Fruit fly (Drosophila melanogaster) whole organism, embryonic: ENCODE results near the gene CG32087.

Experiments
- Aef1 ChIP-seq: fragments of 200-800 bp; sonication (Bioruptor generic); IDR thresholded peaks from 3 replicates; pipeline ENCODE4 v1.3.6; 2022; ENCODE audit warnings: missing biosample characterization, missing genetic modification characterization
- B-H1 ChIP-seq: fragments of 200-800 bp; sonication (Bioruptor generic); IDR thresholded peaks from 3 replicates; pipeline ENCODE4 v1.3.6; 2022; ENCODE audit warnings: missing biosample characterization, missing genetic modification characterization
- Blimp-1 ChIP-seq: fragments of 200-800 bp; sonication (Bioruptor generic); optimal IDR thresholded peaks from 3 replicates; lab custom pipeline; 2018; ENCODE audit warnings: missing biosample characterization, missing genetic modification characterization, mild to moderate bottlenecking, moderate library complexity, missing genetic modification reagents
- CG11093 ChIP-seq: fragments of 200-800 bp; sonication (Bioruptor generic); IDR thresholded peaks from 3 replicates; pipeline ENCODE4 v1.3.6; 2022; ENCODE audit warnings: missing biosample characterization, missing genetic modification characterization
- CG11456 ChIP-seq: fragments of 200-800 bp; sonication (Bioruptor generic); IDR thresholded peaks from 3 replicates; pipeline ENCODE4 v1.3.6; 2022; ENCODE audit warnings: missing biosample characterization, missing genetic modification characterization
- CG12236 ChIP-seq: fragments of 200-800 bp; sonication (Bioruptor generic); optimal IDR thresholded peaks from 2 replicates; lab custom pipeline; 2016; ENCODE audit warnings: missing biosample characterization, missing genetic modification characterization
- CG13424 ChIP-seq: fragments of 200-800 bp; sonication (Bioruptor generic); optimal IDR thresholded peaks from 2 replicates; lab custom pipeline; 2019; ENCODE audit warnings: missing biosample characterization, mild to moderate bottlenecking, missing genetic modification characterization, moderate library complexity
- CG13624 ChIP-seq: fragments of 200-800 bp; sonication (Bioruptor generic); optimal IDR thresholded peaks from 2 replicates; lab custom pipeline; 2016; ENCODE audit warnings: missing biosample characterization, missing genetic modification characterization
- CG15601 ChIP-seq: fragments of 200-800 bp; sonication (Bioruptor generic); optimal IDR thresholded peaks from 3 replicates; lab custom pipeline; 2019; ENCODE audit warnings: missing biosample characterization, mild to moderate bottlenecking, missing genetic modification characterization, moderate library complexity
- CG1602 ChIP-seq: fragments of 200-800 bp; sonication (Bioruptor generic); optimal IDR thresholded peaks from 3 replicates; lab custom pipeline; 2016; ENCODE audit warnings: missing biosample characterization, missing genetic modification characterization
- CG17802 ChIP-seq: fragments of 200-800 bp; sonication (Bioruptor generic); optimal IDR thresholded peaks from 2 replicates; lab custom pipeline; 2018; ENCODE audit warnings: missing biosample characterization, mild to moderate bottlenecking, missing genetic modification characterization, moderate library complexity
- CG34376 ChIP-seq: fragments of 200-800 bp; sonication (Bioruptor generic); optimal IDR thresholded peaks from 2 replicates; lab custom pipeline; 2018; ENCODE audit warnings: missing biosample characterization, mild to moderate bottlenecking, missing genetic modification characterization
- CG4282 ChIP-seq: fragments of 200-800 bp; sonication (Bioruptor generic); optimal IDR thresholded peaks from 2 replicates; lab custom pipeline; 2016; ENCODE audit warnings: missing biosample characterization, missing genetic modification characterization
- CG4404 ChIP-seq: fragments of 200-800 bp; sonication (Bioruptor generic); IDR thresholded peaks from 2 replicates; pipeline ENCODE4 v1.3.6; 2022; ENCODE audit warnings: missing biosample characterization, missing genetic modification characterization
- CG4707 ChIP-seq: fragments of 200-800 bp; sonication (Bioruptor generic); optimal IDR thresholded peaks from 2 replicates; lab custom pipeline; 2018; ENCODE audit warnings: missing biosample characterization, mild to moderate bottlenecking, missing genetic modification characterization, moderate library complexity
- CG6689 ChIP-seq: fragments of 200-800 bp; sonication (Bioruptor generic); IDR thresholded peaks from 2 replicates; pipeline ENCODE4 v1.3.6; 2022; ENCODE audit warnings: missing biosample characterization, missing genetic modification characterization
- CG6791 ChIP-seq: fragments of 200-800 bp; sonication (Bioruptor generic); IDR thresholded peaks from 3 replicates; pipeline ENCODE4 v1.3.6; 2022; ENCODE audit warnings: missing biosample characterization, missing genetic modification characterization; ENCODE audit not compliant: partially characterized antibody
- CG8359 ChIP-seq: fragments of 200-800 bp; sonication (Bioruptor generic); optimal IDR thresholded peaks from 2 replicates; lab custom pipeline; 2017; ENCODE audit warnings: missing biosample characterization, mild to moderate bottlenecking, missing genetic modification characterization, borderline replicate concordance
- CG8478 ChIP-seq: fragments of >200 bp; optimal IDR thresholded peaks from 2 replicates; lab custom pipeline; 2018
- CG9437 ChIP-seq: fragments of 200-800 bp; sonication (Bioruptor generic); optimal IDR thresholded peaks from 2 replicates; lab custom pipeline; 2018; ENCODE audit warnings: missing biosample characterization, mild to moderate bottlenecking, missing genetic modification characterization
- CrebB ChIP-seq: fragments of 200-800 bp; sonication (Bioruptor generic); optimal IDR thresholded peaks from 3 replicates; lab custom pipeline; 2018; ENCODE audit warnings: missing biosample characterization, mild to moderate bottlenecking, missing genetic modification characterization
- D19A ChIP-seq: fragments of 200-800 bp; optimal IDR thresholded peaks from 3 replicates; lab custom pipeline; 2019; ENCODE audit warnings: missing biosample characterization, mild to moderate bottlenecking, missing genetic modification characterization, moderate library complexity
- Ets65A ChIP-seq: fragments of 200-800 bp; sonication (Bioruptor generic); peaks from one replicate; lab custom pipeline; 2016; ENCODE audit warnings: missing biosample characterization, missing genetic modification characterization
- HLH4C ChIP-seq: fragments of 200-800 bp; sonication (Bioruptor generic); IDR thresholded peaks from 3 replicates; pipeline ENCODE4 v1.3.6; 2022; ENCODE audit warnings: missing biosample characterization, missing genetic modification characterization; ENCODE audit not compliant: partially characterized antibody
- Hsf ChIP-seq: fragments of 200-800 bp; sonication (Bioruptor generic); optimal IDR thresholded peaks from 3 replicates; lab custom pipeline; 2016; ENCODE audit warnings: missing biosample characterization, missing genetic modification characterization
- MBD-R2 ChIP-seq: fragments of 200-800 bp; sonication (Bioruptor generic); IDR thresholded peaks from 2 replicates; pipeline ENCODE4 v1.3.6; 2022; ENCODE audit warnings: missing biosample characterization, missing genetic modification characterization
- Max ChIP-seq: fragments of 200-800 bp; sonication (Bioruptor generic); optimal IDR thresholded peaks from 2 replicates; lab custom pipeline; 2016; ENCODE audit warnings: missing biosample characterization, mild to moderate bottlenecking, missing genetic modification characterization
- Med ChIP-seq: fragments of 200-800 bp; sonication (Bioruptor generic); peaks from one replicate; lab custom pipeline; 2016; ENCODE audit warnings: missing biosample characterization, missing genetic modification characterization, mild to moderate bottlenecking, inconsistent platforms, moderate library complexity
- Myb ChIP-seq: fragments of 200-800 bp; sonication (Bioruptor generic); optimal IDR thresholded peaks from 2 replicates; lab custom pipeline; 2016; ENCODE audit warnings: missing biosample characterization, missing genetic modification characterization
- Nf-YB ChIP-seq: fragments of 200-800 bp; sonication (Bioruptor generic); optimal IDR thresholded peaks from 3 replicates; lab custom pipeline; 2019; ENCODE audit warnings: missing biosample characterization, mild to moderate bottlenecking, missing genetic modification characterization, moderate library complexity
- Sry-δ ChIP-seq: fragments of 200-800 bp; sonication (Bioruptor generic); optimal IDR thresholded peaks from 2 replicates; lab custom pipeline; 2016; ENCODE audit warnings: missing biosample characterization, missing genetic modification characterization
- Vsx1 ChIP-seq: fragments of 200-800 bp; sonication (Bioruptor generic); optimal IDR thresholded peaks from 2 replicates; lab custom pipeline; 2017; ENCODE audit warnings: missing biosample characterization, mild to moderate bottlenecking, missing genetic modification characterization, missing genetic modification reagents
- Xrp1 ChIP-seq: fragments of 200-800 bp; sonication (Bioruptor generic); IDR thresholded peaks from 2 replicates; pipeline ENCODE4 v1.3.6; 2022; ENCODE audit warnings: missing biosample characterization, missing genetic modification characterization
- abd-A ChIP-seq: fragments of 200-800 bp; sonication (Bioruptor generic); optimal IDR thresholded peaks from 3 replicates; lab custom pipeline; 2019; ENCODE audit warnings: missing biosample characterization, mild to moderate bottlenecking, missing genetic modification characterization, moderate library complexity
- ac ChIP-seq: fragments of 200-800 bp; sonication (Bioruptor generic); optimal IDR thresholded peaks from 3 replicates; lab custom pipeline; 2017; ENCODE audit warnings: missing biosample characterization, mild to moderate bottlenecking, missing genetic modification characterization
- ap ChIP-seq: fragments of 200-800 bp; sonication (Bioruptor generic); IDR thresholded peaks from 2 replicates; pipeline ENCODE4 v1.3.6; 2022; ENCODE audit warnings: missing biosample characterization, missing genetic modification characterization
- ara ChIP-seq: fragments of 200-800 bp; sonication (Bioruptor generic); IDR thresholded peaks from 2 replicates; pipeline ENCODE4 v1.3.6; 2022; ENCODE audit warnings: missing biosample characterization, missing genetic modification characterization
- corto ChIP-seq: fragments of 200-800 bp; sonication (Bioruptor generic); optimal IDR thresholded peaks from 2 replicates; lab custom pipeline; 2016; ENCODE audit warnings: missing biosample characterization, mild to moderate bottlenecking, missing genetic modification characterization, moderate library complexity
- fd96Cb ChIP-seq: fragments of 200-800 bp; sonication (Bioruptor generic); optimal IDR thresholded peaks from 2 replicates; lab custom pipeline; 2018; ENCODE audit warnings: missing biosample characterization, mild to moderate bottlenecking, missing genetic modification characterization, moderate library complexity
- gcm ChIP-seq: fragments of 200-800 bp; sonication (Bioruptor generic); optimal IDR thresholded peaks from 2 replicates; lab custom pipeline; 2019; ENCODE audit warnings: missing biosample characterization, mild to moderate bottlenecking, missing genetic modification characterization, moderate library complexity
- gsb ChIP-seq: fragments of 200-800 bp; sonication (Bioruptor generic); IDR thresholded peaks from 2 replicates; pipeline ENCODE4 v1.3.6; 2022; ENCODE audit warnings: missing biosample characterization, missing genetic modification characterization
- jumu ChIP-seq: fragments of 200-800 bp; sonication (Bioruptor generic); optimal IDR thresholded peaks from 3 replicates; lab custom pipeline; 2016; ENCODE audit warnings: missing biosample characterization, missing genetic modification characterization
- kni ChIP-seq: fragments of 200-800 bp; sonication (Bioruptor generic); optimal IDR thresholded peaks from 3 replicates; lab custom pipeline; 2017; ENCODE audit warnings: mild to moderate bottlenecking, missing biosample characterization, missing genetic modification reagents, missing genetic modification characterization
- pita ChIP-seq: fragments of 200-800 bp; sonication (Bioruptor generic); optimal IDR thresholded peaks from 2 replicates; lab custom pipeline; 2017; ENCODE audit warnings: missing biosample characterization, mild to moderate bottlenecking, missing genetic modification characterization
- rib ChIP-seq: fragments of 200-800 bp; sonication (Bioruptor generic); IDR thresholded peaks from 2 replicates; pipeline ENCODE4 v1.3.6; 2022; ENCODE audit warnings: missing biosample characterization, missing genetic modification characterization
- schlank ChIP-seq: fragments of 200-800 bp; sonication (Bioruptor generic); optimal IDR thresholded peaks from 2 replicates; lab custom pipeline; 2018; ENCODE audit warnings: missing biosample characterization, mild to moderate bottlenecking, missing genetic modification characterization
- sd ChIP-seq: fragments of 200-800 bp; sonication (Bioruptor generic); optimal IDR thresholded peaks from 3 replicates; lab custom pipeline; 2018; ENCODE audit warnings: missing biosample characterization, mild to moderate bottlenecking, missing genetic modification characterization, moderate library complexity
- slbo ChIP-seq: fragments of 200-800 bp; sonication (Bioruptor generic); IDR thresholded peaks from 2 replicates; pipeline ENCODE4 v1.3.6; 2022; ENCODE audit warnings: missing biosample characterization, missing genetic modification characterization
- slp2 ChIP-seq: fragments of 200-800 bp; sonication (Bioruptor generic); optimal IDR thresholded peaks from 2 replicates; lab custom pipeline; 2016; ENCODE audit warnings: missing biosample characterization, missing genetic modification characterization
- sqz ChIP-seq: fragments of 200-800 bp; sonication (Bioruptor generic); optimal IDR thresholded peaks from 3 replicates; lab custom pipeline; 2018; ENCODE audit warnings: missing biosample characterization, mild to moderate bottlenecking, missing genetic modification characterization
- tin ChIP-seq: fragments of 200-800 bp; sonication (Bioruptor generic); optimal IDR thresholded peaks from 3 replicates; lab custom pipeline; 2016; ENCODE audit warnings: missing biosample characterization, missing genetic modification characterization
- wek ChIP-seq: fragments of 200-800 bp; sonication (Bioruptor generic); optimal IDR thresholded peaks from 3 replicates; lab custom pipeline; 2018; ENCODE audit warnings: missing biosample characterization, mild to moderate bottlenecking, missing genetic modification characterization, moderate library complexity

CG32087 gene

dm6 chr3L:11721498-11721946 is 10.4 kb upstream of the CG32087 start (continued):
- TF ChIP-seq slbo (GFP tag; lab: Robert Waterston, UW): peak; percentile 32; the same call in 1 of the 2 replicates
- TF ChIP-seq gsb (GFP tag; lab: Robert Waterston, UW): peak; percentile 49
- TF ChIP-seq Vsx1 (GFP tag; lab: Kevin White, UChicago): no peak
- TF ChIP-seq CG15601 (tag; lab: Kevin White, UChicago): no peak
- TF ChIP-seq schlank (tag; lab: Kevin White, UChicago): no peak
- no peak for TF ChIP-seq abd-A (tag; lab: Kevin White, UChicago)
- TF ChIP-seq CG12236 (GFP tag; lab: Kevin White, UChicago): no peak
- no peak for TF ChIP-seq rib (GFP tag; lab: Robert Waterston, UW)
- TF ChIP-seq Hsf (GFP tag; lab: Kevin White, UChicago): no peak
- no peak for TF ChIP-seq corto (GFP tag; lab: Kevin White, UChicago)
- no peak for TF ChIP-seq CG11093 (GFP tag; lab: Robert Waterston, UW)
- TF ChIP-seq CG1602: no peak
- no peak for TF ChIP-seq sqz (GFP tag; lab: Kevin White, UChicago)
- TF ChIP-seq MBD-R2 (GFP tag; lab: Robert Waterston, UW): no peak
- TF ChIP-seq CG8478 (lab: Kevin White, UChicago): no peak
- no peak for TF ChIP-seq CG6791 (GFP tag; lab: Robert Waterston, UW)
- TF ChIP-seq CG4282 (GFP tag; lab: Kevin White, UChicago): no peak
- no peak for TF ChIP-seq wek
- TF ChIP-seq pita (GFP tag; lab: Kevin White, UChicago): no peak
- TF ChIP-seq kni (GFP tag; lab: Kevin White, UChicago): no peak
- TF ChIP-seq CG4404 (GFP tag; lab: Robert Waterston, UW): no peak
- TF ChIP-seq CrebB (tag; lab: Kevin White, UChicago): no peak
- 0 out of 3 replicates have a peak, but pooled peaks have one; percentile 51 for TF ChIP-seq CG11456
- TF ChIP-seq CG34376 (GFP tag; lab: Kevin White, UChicago): no peak
- TF ChIP-seq Xrp1 (GFP tag; lab: Robert Waterston, UW): peak; percentile 54; the same call in 1 of the 2 replicates
- no peak for TF ChIP-seq Blimp-1
- TF ChIP-seq CG4707 (GFP tag; lab: Kevin White, UChicago): no peak
- TF ChIP-seq Nf-YB (GFP tag; lab: Kevin White, UChicago): no peak
- no peak for TF ChIP-seq jumu
- TF ChIP-seq ara (GFP tag; lab: Robert Waterston, UW): no peak
- TF ChIP-seq Sry-δ: no peak
- TF ChIP-seq ac (GFP tag; lab: Kevin White, UChicago): no peak
- TF ChIP-seq CG13624 (GFP tag; lab: Kevin White, UChicago): no peak
- no peak for TF ChIP-seq CG17802 (tag; lab: Kevin White, UChicago)
- no peak for TF ChIP-seq Ets65A (GFP tag; lab: Kevin White, UChicago)
- no peak for TF ChIP-seq CG8359 (GFP tag; lab: Kevin White, UChicago)
- TF ChIP-seq CG6689 (GFP tag; lab: Robert Waterston, UW): no peak; the same call in 1 of the 2 replicates
- no peak for TF ChIP-seq gcm (GFP tag; lab: Kevin White, UChicago)
- TF ChIP-seq ap (GFP tag; lab: Robert Waterston, UW): no peak
- peak; percentile 2 for TF ChIP-seq CG13424
- no peak for TF ChIP-seq HLH4C
- TF ChIP-seq CG9437: no peak
- TF ChIP-seq D19A (tag; lab: Kevin White, UChicago): no peak
- no peak for TF ChIP-seq B-H1
- TF ChIP-seq Max (GFP tag; lab: Kevin White, UChicago): no peak
- peak; percentile 26; the same call in 1 of the 3 replicates for TF ChIP-seq Aef1
- TF ChIP-seq Myb (GFP tag; lab: Kevin White, UChicago): no peak
- peak; percentile 79 for TF ChIP-seq Med (GFP tag; lab: Kevin White, UChicago)
- TF ChIP-seq fd96Cb (tag; lab: Kevin White, UChicago): no peak
- no peak for TF ChIP-seq sd (tag; lab: Kevin White, UChicago)
- TF ChIP-seq slp2 (GFP tag; lab: Kevin White, UChicago): no peak
- TF ChIP-seq tin (GFP tag; lab: Kevin White, UChicago): no peak
